Fruit fly (Drosophila melanogaster) whole organism, embryonic: ENCODE results near the gene Exn.

Experiments
- Atf6 ChIP-seq: fragments of 200-800 bp; sonication (Bioruptor generic); IDR thresholded peaks from 2 replicates; pipeline ENCODE4 v1.3.6; 2022; ENCODE audit warnings: missing biosample characterization, missing genetic modification characterization
- B-H2 ChIP-seq: fragments of 200-800 bp; sonication (Bioruptor generic); optimal IDR thresholded peaks from 2 replicates; lab custom pipeline; 2018; ENCODE audit warnings: missing biosample characterization, mild to moderate bottlenecking, missing genetic modification characterization
- C15 ChIP-seq: fragments of 200-800 bp; sonication (Bioruptor generic); IDR thresholded peaks from 3 replicates; pipeline ENCODE4 v1.3.6; 2022; ENCODE audit warnings: missing biosample characterization, missing genetic modification characterization
- CG10565 ChIP-seq: fragments of 200-800 bp; sonication (Bioruptor generic); optimal IDR thresholded peaks from 3 replicates; lab custom pipeline; 2016; ENCODE audit warnings: missing biosample characterization, mild to moderate bottlenecking, missing genetic modification characterization
- CG10654 ChIP-seq: fragments of 200-800 bp; sonication (Bioruptor generic); optimal IDR thresholded peaks from 2 replicates; lab custom pipeline; 2016; ENCODE audit warnings: missing biosample characterization, missing genetic modification characterization
- CG10959 ChIP-seq: fragments of 200-800 bp; sonication (Bioruptor generic); IDR thresholded peaks from 2 replicates; pipeline ENCODE4 v1.3.6; 2022; ENCODE audit warnings: missing biosample characterization, missing genetic modification characterization
- CG12219 ChIP-seq: fragments of 200-800 bp; sonication (Bioruptor generic); optimal IDR thresholded peaks from 3 replicates; lab custom pipeline; 2018; ENCODE audit warnings: missing biosample characterization, mild to moderate bottlenecking, missing genetic modification characterization
- CG13296 ChIP-seq: fragments of 200-800 bp; sonication (Bioruptor generic); optimal IDR thresholded peaks from 3 replicates; lab custom pipeline; 2018; ENCODE audit warnings: missing biosample characterization, mild to moderate bottlenecking, missing genetic modification characterization
- CG14014 ChIP-seq: fragments of 200-800 bp; sonication (Bioruptor generic); IDR thresholded peaks from 2 replicates; pipeline ENCODE4 v1.3.6; 2022; ENCODE audit warnings: missing biosample characterization, missing genetic modification characterization
- CG30431 ChIP-seq: fragments of 200-800 bp; sonication (Bioruptor generic); optimal IDR thresholded peaks from 2 replicates; lab custom pipeline; 2017; ENCODE audit warnings: missing biosample characterization, missing genetic modification characterization
- CG3163 ChIP-seq: fragments of 200-800 bp; sonication (Bioruptor generic); optimal IDR thresholded peaks from 3 replicates; lab custom pipeline; 2016; ENCODE audit warnings: missing biosample characterization, missing genetic modification characterization
- CG3838 ChIP-seq: fragments of 200-800 bp; sonication (Bioruptor generic); optimal IDR thresholded peaks from 3 replicates; lab custom pipeline; 2016; ENCODE audit warnings: missing biosample characterization, missing genetic modification characterization
- CG5953 ChIP-seq: fragments of 200-800 bp; sonication (Bioruptor generic); IDR thresholded peaks from 2 replicates; pipeline ENCODE4 v1.3.6; 2022; ENCODE audit warnings: missing biosample characterization, missing genetic modification characterization
- CG6272 ChIP-seq: fragments of 200-800 bp; sonication (Bioruptor generic); IDR thresholded peaks from 2 replicates; pipeline ENCODE4 v1.3.6; 2022; ENCODE audit warnings: missing biosample characterization, missing genetic modification characterization
- CG7745 ChIP-seq: fragments of 200-800 bp; sonication (Bioruptor generic); optimal IDR thresholded peaks from 2 replicates; lab custom pipeline; 2018; ENCODE audit warnings: missing biosample characterization, mild to moderate bottlenecking, missing genetic modification characterization, moderate library complexity
- CG9876 ChIP-seq: fragments of 200-800 bp; sonication (Bioruptor generic); optimal IDR thresholded peaks from 2 replicates; lab custom pipeline; 2016; ENCODE audit warnings: missing biosample characterization, missing genetic modification characterization
- Dek ChIP-seq: fragments of 200-800 bp; sonication (Bioruptor generic); optimal IDR thresholded peaks from 3 replicates; lab custom pipeline; 2019; ENCODE audit warnings: missing biosample characterization, mild to moderate bottlenecking, missing genetic modification characterization, moderate library complexity
- Dref ChIP-seq: fragments of 200-800 bp; sonication (Bioruptor generic); IDR thresholded peaks from 2 replicates; pipeline ENCODE4 v1.3.6; 2022; ENCODE audit warnings: missing biosample characterization, missing genetic modification characterization
- Eip74EF ChIP-seq, 2 experiments: fragments of 200-800 bp in 1 of 2; fragments of >200 bp in 1 of 2; sonication (Bioruptor generic) in 1 of 2; optimal IDR thresholded peaks; 2 replicates each; lab custom pipeline; 2017 to 2019; ENCODE audit warnings: missing biosample characterization in 2 of 2, missing genetic modification characterization in 2 of 2, mild to moderate bottlenecking in 1 of 2, moderate library complexity in 1 of 2
- Fer1 ChIP-seq: fragments of 200-800 bp; sonication (Bioruptor generic); optimal IDR thresholded peaks from 2 replicates; lab custom pipeline; 2017; ENCODE audit warnings: missing biosample characterization, mild to moderate bottlenecking, missing genetic modification characterization
- Gsc ChIP-seq: fragments of 200-800 bp; sonication (Bioruptor generic); IDR thresholded peaks from 2 replicates; pipeline ENCODE4 v1.3.6; 2022; ENCODE audit warnings: missing biosample characterization, missing genetic modification characterization
- H15 ChIP-seq: fragments of 200-800 bp; sonication (Bioruptor generic); IDR thresholded peaks from 3 replicates; pipeline ENCODE4 v1.3.6; 2022; ENCODE audit warnings: missing biosample characterization, missing genetic modification characterization
- Hr3 ChIP-seq: fragments of 200-800 bp; sonication (Bioruptor generic); optimal IDR thresholded peaks from 3 replicates; lab custom pipeline; 2016; ENCODE audit warnings: missing biosample characterization, missing genetic modification characterization
- Hr39 ChIP-seq: fragments of >200 bp; optimal IDR thresholded peaks from 2 replicates; lab custom pipeline; 2017
- Hr78 ChIP-seq, 2 experiments: fragments of 200-800 bp in 1 of 2; fragments of >200 bp in 1 of 2; sonication (Bioruptor generic) in 1 of 2; optimal IDR thresholded peaks; 2 replicates each; lab custom pipeline; 2017 to 2019; ENCODE audit warnings: missing biosample characterization in 2 of 2, missing genetic modification characterization in 2 of 2, mild to moderate bottlenecking in 1 of 2, moderate library complexity in 1 of 2
- Mad ChIP-seq: fragments of 200-800 bp; sonication (Bioruptor generic); optimal IDR thresholded peaks from 2 replicates; lab custom pipeline; 2016; ENCODE audit warnings: missing biosample characterization, missing genetic modification characterization
- Ptx1 ChIP-seq: fragments of 200-800 bp; sonication (Bioruptor generic); IDR thresholded peaks from 2 replicates; pipeline ENCODE4 v1.3.6; 2022; ENCODE audit warnings: missing biosample characterization, missing genetic modification characterization
- Side ChIP-seq: fragments of 200-800 bp; sonication (Bioruptor generic); optimal IDR thresholded peaks from 2 replicates; lab custom pipeline; 2016; ENCODE audit warnings: missing biosample characterization, missing genetic modification characterization
- abd-A ChIP-seq: fragments of 200-800 bp; sonication (Bioruptor generic); optimal IDR thresholded peaks from 3 replicates; lab custom pipeline; 2019; ENCODE audit warnings: missing biosample characterization, mild to moderate bottlenecking, missing genetic modification characterization, moderate library complexity
- ase ChIP-seq: fragments of 200-800 bp; sonication (Bioruptor generic); IDR thresholded peaks from 3 replicates; pipeline ENCODE4 v1.3.6; 2022; ENCODE audit warnings: missing biosample characterization, missing genetic modification characterization
- ash1 ChIP-seq: fragments of 200-800 bp; sonication (Bioruptor generic); optimal IDR thresholded peaks from 2 replicates; lab custom pipeline; 2018; ENCODE audit warnings: missing biosample characterization, mild to moderate bottlenecking, missing genetic modification characterization
- az2 ChIP-seq: fragments of 200-800 bp; sonication (Bioruptor generic); optimal IDR thresholded peaks from 3 replicates; lab custom pipeline; 2016; ENCODE audit warnings: missing biosample characterization, missing genetic modification characterization
- bigmax ChIP-seq: fragments of 200-800 bp; sonication (Bioruptor generic); optimal IDR thresholded peaks from 2 replicates; lab custom pipeline; 2018; ENCODE audit warnings: missing biosample characterization, mild to moderate bottlenecking, missing genetic modification characterization
- bowl ChIP-seq: fragments of 200-800 bp; sonication (Bioruptor generic); IDR thresholded peaks from 2 replicates; pipeline ENCODE4 v1.3.6; 2022; ENCODE audit warnings: missing biosample characterization, missing genetic modification characterization
- br ChIP-seq: fragments of >200 bp; optimal IDR thresholded peaks from 2 replicates; lab custom pipeline; 2017
- dmrt99B ChIP-seq: fragments of 200-800 bp; sonication (Bioruptor generic); optimal IDR thresholded peaks from 2 replicates; lab custom pipeline; 2018; ENCODE audit warnings: missing biosample characterization, mild to moderate bottlenecking, missing genetic modification characterization, moderate library complexity
- ems ChIP-seq: fragments of 200-800 bp; sonication (Bioruptor generic); optimal IDR thresholded peaks from 3 replicates; lab custom pipeline; 2016; ENCODE audit warnings: missing biosample characterization, missing genetic modification characterization
- esg ChIP-seq: fragments of 200-800 bp; sonication (Bioruptor generic); conservative IDR thresholded peaks from 2 replicates; pipeline ENCODE4 v1.3.6; 2022; ENCODE audit warnings: missing biosample characterization, missing genetic modification characterization
- eyg ChIP-seq: fragments of 200-800 bp; sonication (Bioruptor generic); optimal IDR thresholded peaks from 3 replicates; lab custom pipeline; 2016; ENCODE audit warnings: missing biosample characterization, missing genetic modification characterization
- her ChIP-seq: fragments of 200-800 bp; sonication (Bioruptor generic); optimal IDR thresholded peaks from 2 replicates; lab custom pipeline; 2016; ENCODE audit warnings: missing biosample characterization, missing genetic modification characterization
- inv ChIP-seq: fragments of 200-800 bp; sonication (Bioruptor generic); IDR thresholded peaks from 2 replicates; pipeline ENCODE4 v1.3.6; 2022; ENCODE audit warnings: missing biosample characterization, missing genetic modification characterization; ENCODE audit not compliant: partially characterized antibody
- lab ChIP-seq: fragments of 200-800 bp; sonication (Bioruptor generic); optimal IDR thresholded peaks from 3 replicates; lab custom pipeline; 2017; ENCODE audit warnings: missing biosample characterization, missing genetic modification characterization, mild to moderate bottlenecking, moderate library complexity, missing genetic modification reagents
- pnt ChIP-seq: fragments of 200-800 bp; sonication (Bioruptor generic); optimal IDR thresholded peaks from 3 replicates; lab custom pipeline; 2016; ENCODE audit warnings: missing biosample characterization, missing genetic modification characterization
- psq ChIP-seq: fragments of 200-800 bp; sonication (Bioruptor generic); optimal IDR thresholded peaks from 2 replicates; lab custom pipeline; 2017; ENCODE audit warnings: missing biosample characterization, missing genetic modification characterization
- row ChIP-seq: fragments of 200-800 bp; sonication (Bioruptor generic); IDR thresholded peaks from 3 replicates; pipeline ENCODE4 v1.3.6; 2022; ENCODE audit warnings: missing biosample characterization, missing genetic modification characterization
- sens-2 ChIP-seq: fragments of 200-800 bp; sonication (Bioruptor generic); IDR thresholded peaks from 2 replicates; pipeline ENCODE4 v1.3.6; 2022; ENCODE audit warnings: missing biosample characterization, missing genetic modification characterization
- seq ChIP-seq: fragments of 200-800 bp; sonication (Bioruptor generic); IDR thresholded peaks from 2 replicates; pipeline ENCODE4 v1.3.6; 2022; ENCODE audit warnings: missing biosample characterization, missing genetic modification characterization
- shn ChIP-seq: fragments of 200-800 bp; sonication (Bioruptor generic); optimal IDR thresholded peaks from 3 replicates; lab custom pipeline; 2016; ENCODE audit warnings: missing biosample characterization, missing genetic modification characterization
- sima ChIP-seq: fragments of 200-800 bp; sonication (Bioruptor generic); optimal IDR thresholded peaks from 2 replicates; lab custom pipeline; 2016; ENCODE audit warnings: missing biosample characterization, missing genetic modification characterization
- sisA ChIP-seq: fragments of 200-800 bp; sonication (Bioruptor generic); IDR thresholded peaks from 2 replicates; pipeline ENCODE4 v1.3.6; 2022; ENCODE audit warnings: missing biosample characterization, missing genetic modification characterization
- sqz ChIP-seq: fragments of 200-800 bp; sonication (Bioruptor generic); optimal IDR thresholded peaks from 3 replicates; lab custom pipeline; 2018; ENCODE audit warnings: missing biosample characterization, mild to moderate bottlenecking, missing genetic modification characterization
- tup ChIP-seq: fragments of 200-800 bp; sonication (Bioruptor generic); optimal IDR thresholded peaks from 2 replicates; lab custom pipeline; 2016; ENCODE audit warnings: missing biosample characterization, mild to moderate bottlenecking, missing genetic modification characterization, moderate library complexity

Exn gene

DNA sequence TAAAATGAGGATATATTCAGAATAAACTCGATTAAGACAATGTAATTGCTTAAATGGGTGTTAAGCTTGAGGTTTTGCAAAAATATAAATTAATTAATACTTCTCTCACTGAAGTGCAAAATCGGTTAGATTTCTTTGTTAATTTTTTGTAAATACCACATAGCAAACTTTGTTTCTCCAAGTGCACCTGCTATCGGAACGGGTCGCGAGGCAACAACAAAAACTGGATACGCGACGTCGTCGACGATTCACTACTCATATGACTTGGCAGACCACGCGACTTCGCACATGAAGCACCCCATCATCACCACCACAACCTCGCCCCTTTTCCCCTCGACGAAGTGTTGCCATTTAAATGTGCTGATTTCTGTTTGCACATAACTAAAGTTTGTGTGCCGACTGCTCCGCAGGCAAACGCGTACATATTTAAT is 37.2 kb downstream of the Exn start (continued):
- peak; percentile 56; the same call in 1 of the 2 replicates for TF ChIP-seq CG14014 (GFP tag; lab: Robert Waterston, UW)
- no peak for TF ChIP-seq CG10565
- peak; percentile 44; the same call in 1 of the 2 replicates for TF ChIP-seq Ptx1 (GFP tag; lab: Robert Waterston, UW)
- no peak for TF ChIP-seq Hr39 (lab: Kevin White, UChicago)
- no peak for TF ChIP-seq shn (GFP tag; lab: Kevin White, UChicago)
- no peak for TF ChIP-seq bowl (GFP tag; lab: Robert Waterston, UW)
- no peak for TF ChIP-seq CG10959 (GFP tag; lab: Robert Waterston, UW)
- no peak for TF ChIP-seq CG3163
- TF ChIP-seq CG6272 = no peak
- TF ChIP-seq CG12219 (GFP tag; lab: Kevin White, UChicago) = no peak
- peak; percentile 51; the same call in 1 of the 2 replicates for TF ChIP-seq seq
- TF ChIP-seq pnt (GFP tag; lab: Kevin White, UChicago) = no peak
- TF ChIP-seq lab (GFP tag; lab: Kevin White, UChicago) = peak; percentile 53
- no peak for TF ChIP-seq abd-A (tag; lab: Kevin White, UChicago)
- TF ChIP-seq her = no peak
- no peak for TF ChIP-seq Fer1 (GFP tag; lab: Kevin White, UChicago)
- no peak for TF ChIP-seq CG3838
- TF ChIP-seq sima (GFP tag; lab: Kevin White, UChicago) = no peak
- no peak for TF ChIP-seq psq
- TF ChIP-seq bigmax = no peak
- no peak for TF ChIP-seq sens-2 (GFP tag; lab: Robert Waterston, UW)
- TF ChIP-seq Eip74EF (GFP tag; optimal IDR thresholded peaks at IDR 0.05; lab: Kevin White, UChicago) = no peak
- no peak for TF ChIP-seq Gsc (GFP tag; lab: Robert Waterston, UW)
- no peak for TF ChIP-seq CG30431 (GFP tag; lab: Kevin White, UChicago)
- TF ChIP-seq sqz (GFP tag; lab: Kevin White, UChicago) = no peak
- no peak for TF ChIP-seq Mad (GFP tag; lab: Kevin White, UChicago)
- TF ChIP-seq B-H2 = no peak
- TF ChIP-seq dmrt99B (tag; lab: Kevin White, UChicago) = peak; percentile 26
- TF ChIP-seq row (GFP tag; lab: Robert Waterston, UW) = peak; percentile 56
- TF ChIP-seq CG5953 (GFP tag; lab: Robert Waterston, UW) = no peak
- TF ChIP-seq CG13296 = no peak
- TF ChIP-seq inv (GFP tag; lab: Robert Waterston, UW) = no peak
- TF ChIP-seq eyg (GFP tag; lab: Kevin White, UChicago) = no peak
- no peak for TF ChIP-seq br (lab: Kevin White, UChicago)
- no peak for TF ChIP-seq tup (GFP tag; lab: Kevin White, UChicago)
- TF ChIP-seq CG9876 (GFP tag; lab: Kevin White, UChicago) = no peak
- TF ChIP-seq Dek (tag; lab: Kevin White, UChicago) = no peak
- TF ChIP-seq ems (GFP tag; lab: Kevin White, UChicago) = no peak
- no peak for TF ChIP-seq ase
- TF ChIP-seq esg (GFP tag; lab: Robert Waterston, UW) = peak; percentile 25; the same call in 1 of the 2 replicates
- 0 out of 3 replicates have a peak, but pooled peaks have one; percentile 28 for TF ChIP-seq H15 (GFP tag; lab: Robert Waterston, UW)
- peak; percentile 3 for TF ChIP-seq az2 (GFP tag; lab: Kevin White, UChicago)
- TF ChIP-seq sisA = 0 out of 2 replicates have a peak, but pooled peaks have one; percentile 15
- no peak for TF ChIP-seq C15
- TF ChIP-seq Side (GFP tag; lab: Kevin White, UChicago) = no peak
- peak; percentile 43 for TF ChIP-seq Atf6
- TF ChIP-seq Dref (GFP tag; lab: Robert Waterston, UW) = no peak
- no peak for TF ChIP-seq CG7745 (tag; lab: Kevin White, UChicago)
- TF ChIP-seq Hr3 (GFP tag; lab: Kevin White, UChicago) = no peak
- TF ChIP-seq CG10654 (GFP tag; lab: Kevin White, UChicago) = peak; percentile 6
- peak; percentile 19 for TF ChIP-seq ash1 (GFP tag; lab: Kevin White, UChicago)
- no peak for TF ChIP-seq Hr78 (GFP tag; optimal IDR thresholded peaks at IDR 0.05; lab: Kevin White, UChicago)
